Fruit fly (Drosophila melanogaster): Measurements from ENCODE around the gene daw.

daw gene

DNA sequence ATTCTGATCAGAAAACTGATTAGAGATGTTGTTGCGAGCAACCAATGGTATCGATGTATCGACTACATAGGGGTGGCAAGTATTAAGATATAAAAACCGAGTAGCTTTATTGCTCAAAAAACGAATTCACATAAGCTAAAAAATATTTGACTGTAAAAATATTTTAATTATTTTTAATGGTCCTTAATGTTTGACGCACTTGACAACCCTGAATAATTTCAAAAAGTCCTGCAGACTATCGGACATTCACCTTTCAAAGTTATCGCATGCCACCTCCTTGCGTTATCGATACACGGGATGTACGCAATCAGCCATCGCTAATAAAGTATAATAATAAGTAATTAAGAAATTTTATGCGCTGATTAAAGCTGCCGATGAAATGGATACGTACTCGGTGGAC, 45.4 kb upstream of the daw start, which contains the start of the genes HemK2, Snapin and Tnpo-SR (continued):
- TF ChIP-seq sr (GFP tag; IDR thresholded peaks at IDR 0.05) (peak; percentile 56; the same call in 1 of the 3 replicates), CG11723 (GFP tag; optimal IDR thresholded peaks at IDR 0.05) (peak; percentile 79), CoRest (tag; optimal IDR thresholded peaks at IDR 0.05) (peak; percentile 94), CG18262 (tag; optimal IDR thresholded peaks at IDR 0.05) (peak; percentile 89), Meics (GFP tag; optimal IDR thresholded peaks at IDR 0.05) (peak; percentile 88), hkb (optimal IDR thresholded peaks at IDR 0.05) (no peak), hkb (GFP tag; IDR thresholded peaks at IDR 0.05) (peak; percentile 93), ara (GFP tag; IDR thresholded peaks at IDR 0.05) (peak; percentile 88), Nf-YC (tag; optimal IDR thresholded peaks at IDR 0.05) (peak; percentile 86), CG15269 (tag; optimal IDR thresholded peaks at IDR 0.05) (peak; percentile 91), Doc2 (GFP tag; IDR thresholded peaks at IDR 0.05) (no peak; the same call in 1 of the 2 replicates), Dll (GFP tag; IDR thresholded peaks at IDR 0.05; ENCODE audit: partially characterized antibody) (peak; percentile 98), GATAe (GFP tag; conservative IDR thresholded peaks at IDR 0.05) (peak; percentile 82), sna (GFP tag; IDR thresholded peaks at IDR 0.05; ENCODE audit: partially characterized antibody) (peak; percentile 98), CG4707 (GFP tag; optimal IDR thresholded peaks at IDR 0.05) (peak; percentile 23), CG4820 (GFP tag; optimal IDR thresholded peaks at IDR 0.05) (peak; percentile 91), B-H1 (GFP tag; IDR thresholded peaks at IDR 0.05) (peak; percentile 90), fd102C (GFP tag; optimal IDR thresholded peaks at IDR 0.05) (peak; percentile 35), CG10274 (GFP tag; optimal IDR thresholded peaks at IDR 0.05) (peak; percentile 71), tna (GFP tag; IDR thresholded peaks at IDR 0.05; ENCODE audit: partially characterized antibody) (peak; percentile 81), NK7.1 (GFP tag; optimal IDR thresholded peaks at IDR 0.05) (peak; percentile 57), aop (GFP tag; IDR thresholded peaks at IDR 0.05) (peak; percentile 83), CG32772 (GFP tag; IDR thresholded peaks at IDR 0.05) (peak; percentile 92), pan (optimal IDR thresholded peaks at IDR 0.05) (no peak), pan (GFP tag; optimal IDR thresholded peaks at IDR 0.05 in 1 of 2, IDR thresholded peaks at IDR 0.05 in 1 of 2) (peak in 1 of 2 experiments; percentile 95), Hr78 (GFP tag; optimal IDR thresholded peaks at IDR 0.05) (no peak), CG3163 (GFP tag; optimal IDR thresholded peaks at IDR 0.05) (peak; percentile 59), vnd (GFP tag; IDR thresholded peaks at IDR 0.05; ENCODE audit: partially characterized antibody) (peak; percentile 94), CG7786 (GFP tag; optimal IDR thresholded peaks at IDR 0.05) (peak; percentile 82), CG18619 (GFP tag; optimal IDR thresholded peaks at IDR 0.05) (peak; percentile 80), caup (GFP tag; optimal IDR thresholded peaks at IDR 0.05; ENCODE audit: severe bottlenecking) (peak; percentile 91), Opbp (GFP tag; IDR thresholded peaks at IDR 0.05; ENCODE audit: partially characterized antibody) (peak; percentile 86), Hand (GFP tag; optimal IDR thresholded peaks at IDR 0.05) (peak; percentile 79), stc (GFP tag; IDR thresholded peaks at IDR 0.05) (peak; percentile 84), Chrac-16 (GFP tag; optimal IDR thresholded peaks at IDR 0.05) (peak; percentile 93), CG7357 (GFP tag; IDR thresholded peaks at IDR 0.05) (peak; percentile 77), Dbx (GFP tag; IDR thresholded peaks at IDR 0.05) (peak; percentile 95), cad (GFP tag; optimal IDR thresholded peaks at IDR 0.05) (no peak), CG6683 (GFP tag; optimal IDR thresholded peaks at IDR 0.05) (peak; percentile 83), CG7745 (tag; optimal IDR thresholded peaks at IDR 0.05) (peak; percentile 54), ewg (GFP tag; optimal IDR thresholded peaks at IDR 0.05) (peak; percentile 80), CG16813 (GFP tag; IDR thresholded peaks at IDR 0.05; ENCODE audit: partially characterized antibody) (peak; percentile 97), CG4424 (GFP tag; optimal IDR thresholded peaks at IDR 0.05) (peak; percentile 90), CG13624 (GFP tag; optimal IDR thresholded peaks at IDR 0.05) (peak; percentile 87), chm (GFP tag; IDR thresholded peaks at IDR 0.05) (peak; percentile 86), danr (GFP tag; IDR thresholded peaks at IDR 0.05) (peak; percentile 86), gsb-n (tag; optimal IDR thresholded peaks at IDR 0.05) (peak; percentile 87), CG5245 (GFP tag; optimal IDR thresholded peaks at IDR 0.05) (peak; percentile 83), Dek (tag; optimal IDR thresholded peaks at IDR 0.05) (peak; percentile 91), trem (tag; optimal IDR thresholded peaks at IDR 0.05) (peak; percentile 95)

All from whole organism, embryonic.